Worm (Caenorhabditis elegans) whole organism, L1 larva: ENCODE data around the gene srd-18.
A peak's percentile ranks its signal among the peaks of the same experiment; 100 is the strongest.

Experiments used
- C16A3.4 ChIP-seq: fragments of 150-350 bp; optimal IDR thresholded peaks from 2 replicates; lab custom pipeline; 2014; ENCODE audit warnings: missing biosample characterization, missing genetic modification characterization
- Y116A8C.19 ChIP-seq: sonication (generic microtip); optimal IDR thresholded peaks from 2 replicates; lab custom pipeline; 2016; ENCODE audit warnings: missing compliant biosample characterization, missing genetic modification characterization, borderline replicate concordance
- aha-1 ChIP-seq: fragments of 150-350 bp; optimal IDR thresholded peaks from 2 replicates; lab custom pipeline; 2014; ENCODE audit warnings: missing biosample characterization, missing genetic modification characterization
- aly-2 ChIP-seq: fragments of 150-350 bp; optimal IDR thresholded peaks from 2 replicates; lab custom pipeline; 2014; ENCODE audit warnings: missing biosample characterization, missing genetic modification characterization
- ama-1 ChIP-seq: fragments of 150-350 bp; optimal IDR thresholded peaks from 2 replicates; lab custom pipeline; 2014
- blmp-1 ChIP-seq: fragments of 150-350 bp; optimal IDR thresholded peaks from 2 replicates; lab custom pipeline; 2014; ENCODE audit warnings: missing biosample characterization, missing genetic modification characterization
- dpl-1 ChIP-seq, 3 experiments: fragments of 150-350 bp in 2 of 3; sonication (generic microtip) in 1 of 3; optimal IDR thresholded peaks; 2 replicates each; lab custom pipeline; 2014 to 2017; ENCODE audit warnings: missing biosample characterization in 3 of 3, missing genetic modification characterization in 3 of 3, missing genetic modification reagents in 3 of 3
- efl-1 ChIP-seq, 4 experiments: fragments of 150-350 bp; optimal IDR thresholded peaks in 3 of 4; peaks in 1 of 4; 1 replicate in 1 of 4; 2 replicates in 3 of 4; lab custom pipeline; 2014; ENCODE audit warnings: missing biosample characterization in 2 of 4, missing genetic modification characterization in 2 of 4, missing genetic modification reagents in 2 of 4
- efl-3 ChIP-seq: fragments of 200-800 bp; sonication (Bioruptor generic); optimal IDR thresholded peaks from 2 replicates; lab custom pipeline; 2018; ENCODE audit warnings: mild to moderate bottlenecking, missing genetic modification characterization, missing compliant biosample characterization
- egl-13 ChIP-seq: sonication (generic microtip); optimal IDR thresholded peaks from 2 replicates; lab custom pipeline; 2016; ENCODE audit warnings: missing genotype, missing genetic modification reagents, missing genetic modification characterization, missing compliant biosample characterization
- elt-2 ChIP-seq: sonication (generic microtip); optimal IDR thresholded peaks from 2 replicates; lab custom pipeline; 2016; ENCODE audit warnings: missing genetic modification characterization, mild to moderate bottlenecking, inconsistent platforms, missing compliant biosample characterization, missing genetic modification reagents
- ets-5 ChIP-seq: fragments of 200-800 bp; sonication (Bioruptor generic); IDR thresholded peaks from 2 replicates; pipeline ENCODE4 v1.3.6; 2022; ENCODE audit warnings: missing genetic modification characterization, missing compliant biosample characterization
- fkh-10 ChIP-seq: sonication (generic microtip); optimal IDR thresholded peaks from 2 replicates; lab custom pipeline; 2017; ENCODE audit warnings: missing biosample characterization, missing genetic modification reagents, missing genetic modification characterization
- hlh-17 ChIP-seq: fragments of 200-800 bp; sonication (Bioruptor generic); optimal IDR thresholded peaks from 2 replicates; lab custom pipeline; 2018; ENCODE audit warnings: missing genetic modification characterization, mild to moderate bottlenecking, missing compliant biosample characterization, moderate library complexity, borderline replicate concordance
- hlh-4 ChIP-seq: sonication (generic microtip); optimal IDR thresholded peaks from 2 replicates; lab custom pipeline; 2016; ENCODE audit warnings: mild to moderate bottlenecking, missing genetic modification characterization, missing compliant biosample characterization
- isw-1 ChIP-seq: fragments of 200-800 bp; sonication (Bioruptor generic); IDR thresholded peaks from 2 replicates; pipeline ENCODE4 v1.3.6; 2022; ENCODE audit warnings: missing genetic modification characterization, missing compliant biosample characterization
- jun-1 ChIP-seq: fragments of 150-350 bp; optimal IDR thresholded peaks from 2 replicates; lab custom pipeline; 2014; ENCODE audit warnings: missing biosample characterization, missing genetic modification reagents, missing genetic modification characterization
- lin-13 ChIP-seq: fragments of 150-350 bp; optimal IDR thresholded peaks from 2 replicates; lab custom pipeline; 2014; ENCODE audit warnings: missing biosample characterization, missing genetic modification reagents, missing genetic modification characterization
- lin-14 ChIP-seq: fragments of 200-800 bp; sonication (Bioruptor generic); optimal IDR thresholded peaks from 2 replicates; lab custom pipeline; 2018; ENCODE audit warnings: mild to moderate bottlenecking, missing genetic modification characterization, moderate library complexity, missing compliant biosample characterization
- lin-15B ChIP-seq: fragments of 150-350 bp; sonication (generic microtip); optimal IDR thresholded peaks from 3 replicates; lab custom pipeline; 2014; ENCODE audit warnings: missing biosample characterization, missing genetic modification characterization
- lin-35 ChIP-seq, 2 experiments: fragments of 150-350 bp; optimal IDR thresholded peaks; 2 replicates each; lab custom pipeline; 2014; ENCODE audit warnings: missing biosample characterization in 2 of 2, missing genetic modification characterization in 2 of 2, missing genetic modification reagents in 2 of 2
- lin-39 ChIP-seq: fragments of 150-350 bp; optimal IDR thresholded peaks from 2 replicates; lab custom pipeline; 2014; ENCODE audit warnings: missing biosample characterization, missing genetic modification reagents, missing genetic modification characterization
- mdl-1 ChIP-seq, 2 experiments: fragments of 150-350 bp; optimal IDR thresholded peaks; 2 replicates each; lab custom pipeline; 2014 to 2017; ENCODE audit warnings: missing biosample characterization in 2 of 2, missing genetic modification characterization in 2 of 2, inconsistent platforms in 1 of 2
- mef-2 ChIP-seq: fragments of 150-350 bp; optimal IDR thresholded peaks from 2 replicates; lab custom pipeline; 2014; ENCODE audit warnings: missing biosample characterization, missing genetic modification characterization
- mep-1 ChIP-seq: fragments of 150-350 bp; optimal IDR thresholded peaks from 2 replicates; lab custom pipeline; 2014; ENCODE audit warnings: missing biosample characterization, missing genetic modification characterization
- nhr-11 ChIP-seq: fragments of 150-350 bp; optimal IDR thresholded peaks from 2 replicates; lab custom pipeline; 2014; ENCODE audit warnings: missing biosample characterization, missing genetic modification characterization
- nhr-12 ChIP-seq: sonication (generic microtip); optimal IDR thresholded peaks from 2 replicates; lab custom pipeline; 2017; ENCODE audit warnings: missing biosample characterization, missing genetic modification characterization
- nhr-19 ChIP-seq: fragments of 200-800 bp; sonication (Bioruptor generic); conservative IDR thresholded peaks from 2 replicates; pipeline ENCODE4 v1.3.6; 2022; ENCODE audit warnings: missing genetic modification characterization, missing compliant biosample characterization
- nhr-20 ChIP-seq: sonication (generic microtip); optimal IDR thresholded peaks from 2 replicates; lab custom pipeline; 2016; ENCODE audit warnings: mild to moderate bottlenecking, missing genetic modification characterization, missing compliant biosample characterization
- nhr-237 ChIP-seq: fragments of 150-350 bp; optimal IDR thresholded peaks from 2 replicates; lab custom pipeline; 2014; ENCODE audit warnings: missing biosample characterization, missing genetic modification characterization
- nhr-71 ChIP-seq: sonication (generic microtip); optimal IDR thresholded peaks from 2 replicates; lab custom pipeline; 2016; ENCODE audit warnings: mild to moderate bottlenecking, missing genetic modification characterization, moderate library complexity, missing compliant biosample characterization
- nhr-76 ChIP-seq: sonication (generic microtip); optimal IDR thresholded peaks from 2 replicates; lab custom pipeline; 2017; ENCODE audit warnings: missing biosample characterization, missing genetic modification characterization
- nhr-77 ChIP-seq: fragments of 150-350 bp; optimal IDR thresholded peaks from 2 replicates; lab custom pipeline; 2014; ENCODE audit warnings: missing biosample characterization, missing genetic modification characterization
- nhr-84 ChIP-seq: sonication (generic microtip); optimal IDR thresholded peaks from 2 replicates; lab custom pipeline; 2017; ENCODE audit warnings: missing biosample characterization, missing genetic modification characterization
- pag-3 ChIP-seq: sonication (generic microtip); optimal IDR thresholded peaks from 2 replicates; lab custom pipeline; 2017; ENCODE audit warnings: missing genetic modification characterization, mild to moderate bottlenecking, missing compliant biosample characterization, antibody characterized with exemption, borderline replicate concordance; ENCODE audit not compliant: insufficient read depth
- pax-3 ChIP-seq: fragments of 200-800 bp; sonication (Bioruptor generic); optimal IDR thresholded peaks from 2 replicates; lab custom pipeline; 2018; ENCODE audit warnings: mild to moderate bottlenecking, missing genetic modification characterization, moderate library complexity, missing compliant biosample characterization
- pqm-1 ChIP-seq: sonication (generic microtip); optimal IDR thresholded peaks from 3 replicates; lab custom pipeline; 2017; ENCODE audit warnings: missing biosample characterization, missing genetic modification characterization
- rnt-1 ChIP-seq: sonication (generic microtip); optimal IDR thresholded peaks from 2 replicates; lab custom pipeline; 2016; ENCODE audit warnings: mild to moderate bottlenecking, missing genetic modification characterization, moderate library complexity, missing compliant biosample characterization
- skn-1 ChIP-seq: fragments of 150-350 bp; optimal IDR thresholded peaks from 2 replicates; lab custom pipeline; 2014; ENCODE audit warnings: missing biosample characterization, missing genetic modification characterization
- snu-23 ChIP-seq: sonication (generic microtip); optimal IDR thresholded peaks from 2 replicates; lab custom pipeline; 2016; ENCODE audit warnings: missing genetic modification characterization, missing compliant biosample characterization
- sox-4 ChIP-seq: sonication (generic microtip); optimal IDR thresholded peaks from 2 replicates; lab custom pipeline; 2016; ENCODE audit warnings: missing genetic modification characterization, missing compliant biosample characterization
- tbx-2 ChIP-seq: sonication (generic microtip); optimal IDR thresholded peaks from 2 replicates; lab custom pipeline; 2016; ENCODE audit warnings: missing genetic modification characterization, missing compliant biosample characterization
- tlp-1 ChIP-seq: fragments of 150-350 bp; optimal IDR thresholded peaks from 2 replicates; lab custom pipeline; 2014; ENCODE audit warnings: missing biosample characterization, missing genetic modification characterization
- unc-30 ChIP-seq: sonication (generic microtip); optimal IDR thresholded peaks from 2 replicates; lab custom pipeline; 2017; ENCODE audit warnings: missing biosample characterization, missing genetic modification characterization
- unc-62 ChIP-seq: fragments of 150-350 bp; optimal IDR thresholded peaks from 2 replicates; lab custom pipeline; 2014; ENCODE audit warnings: missing biosample characterization, missing genetic modification reagents, missing genetic modification characterization
- ztf-11 ChIP-seq, 2 experiments: sonication (generic microtip); optimal IDR thresholded peaks; 2 replicates each; lab custom pipeline; 2016 to 2017; ENCODE audit warnings: missing genetic modification characterization in 2 of 2, missing biosample characterization in 1 of 2, missing compliant biosample characterization in 1 of 2
- ztf-4 ChIP-seq: fragments of 150-350 bp; optimal IDR thresholded peaks from 2 replicates; lab custom pipeline; 2014; ENCODE audit warnings: missing biosample characterization, missing genetic modification characterization

The srd-18 gene

DNA sequence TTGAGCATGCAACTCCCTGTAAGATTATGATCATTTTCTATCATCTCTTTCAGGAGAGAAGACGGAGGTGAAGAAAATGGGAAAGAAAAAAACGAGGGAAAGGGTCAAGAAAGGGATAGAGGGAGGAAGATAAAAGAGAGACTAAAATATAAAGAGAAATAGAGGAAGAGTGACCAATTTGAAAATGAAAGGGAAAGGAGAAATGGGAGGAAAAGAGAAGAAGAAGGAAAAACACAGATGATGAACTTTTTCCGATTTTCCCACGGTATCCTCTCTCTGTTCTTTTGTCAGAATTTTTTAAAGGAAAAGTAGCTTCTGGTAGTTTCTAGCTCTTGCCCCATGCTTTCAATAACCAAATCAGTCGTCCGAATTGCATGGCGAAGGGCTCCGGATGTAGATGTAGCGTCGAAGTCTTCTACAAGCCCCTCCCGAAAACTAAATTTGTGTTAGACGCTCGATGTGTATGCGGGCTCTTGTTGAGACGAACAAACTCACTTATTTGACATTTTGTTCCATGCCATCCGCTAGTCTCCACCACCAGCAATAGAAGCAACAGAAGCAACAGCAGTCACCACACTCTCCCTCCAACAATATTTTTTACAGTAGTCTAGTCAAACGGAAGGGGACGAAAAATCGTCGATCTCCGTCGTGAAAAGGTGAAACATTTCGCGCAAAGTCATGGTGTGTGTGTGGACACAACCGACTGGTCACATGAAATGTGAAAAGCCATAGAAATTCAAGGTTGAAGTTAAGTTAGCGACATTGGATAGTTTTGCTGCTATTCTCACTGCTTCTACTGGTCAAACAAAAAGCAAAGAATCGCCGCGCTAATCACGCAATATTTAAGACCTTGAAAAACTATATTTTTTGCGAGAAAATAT is 35.0 kb downstream of the srd-18 start, which contains the start of gene somi-1 (continued):
- TF ChIP-seq lin-14 (GFP tag; lab: Kevin White, UChicago), result peak; percentile 53
- peak in 1 of 2 experiments; percentile 1 for TF ChIP-seq lin-35 (GFP tag; optimal IDR thresholded peaks at IDR 0.05; lab: Kevin White, UChicago)
- TF ChIP-seq unc-62 (GFP tag; lab: Kevin White, UChicago), result no peak
- TF ChIP-seq rnt-1 (tag; lab: Kevin White, UChicago), result peak; percentile 1
- no peak for TF ChIP-seq ama-1 (lab: Kevin White, UChicago)
- TF ChIP-seq pqm-1 (tag; lab: Kevin White, UChicago), result no peak
- TF ChIP-seq C16A3.4, result no peak
- TF ChIP-seq dpl-1 (GFP tag; optimal IDR thresholded peaks at IDR 0.05; lab: Kevin White, UChicago), result no peak
- peak; percentile 92 for TF ChIP-seq fkh-10 (GFP tag; lab: Kevin White, UChicago)
- no peak for TF ChIP-seq pax-3 (tag; lab: Kevin White, UChicago)
- TF ChIP-seq ets-5 (GFP tag; lab: Robert Waterston, UW), result no peak
- TF ChIP-seq pag-3, result no peak
- TF ChIP-seq nhr-237 (tag; lab: Kevin White, UChicago), result no peak
- no peak for TF ChIP-seq tbx-2
- peak; percentile 11 for TF ChIP-seq snu-23 (GFP tag; lab: Kevin White, UChicago)
- TF ChIP-seq blmp-1, result peak; percentile 94
- TF ChIP-seq aly-2, result no peak
- TF ChIP-seq sox-4 (tag; lab: Kevin White, UChicago), result no peak
- TF ChIP-seq aha-1 (tag; lab: Kevin White, UChicago), result no peak
- no peak for TF ChIP-seq efl-1 (optimal IDR thresholded peaks at IDR 0.05; lab: Kevin White, UChicago)
- TF ChIP-seq efl-1 (GFP tag; optimal IDR thresholded peaks at IDR 0.05 in 1 of 2; lab: Kevin White, UChicago), result peak in 1 of 2 experiments; percentile 71
- peak; percentile 38 for TF ChIP-seq nhr-71
- TF ChIP-seq jun-1 (tag; lab: Kevin White, UChicago), result no peak
- TF ChIP-seq ztf-4 (tag; lab: Kevin White, UChicago), result no peak
- TF ChIP-seq hlh-17, result no peak
- TF ChIP-seq nhr-20 (tag; lab: Kevin White, UChicago), result peak; percentile 45
- TF ChIP-seq skn-1, result no peak
- no peak for TF ChIP-seq nhr-77 (tag; lab: Kevin White, UChicago)
- TF ChIP-seq egl-13 (tag; lab: Kevin White, UChicago), result no peak
- no peak for TF ChIP-seq nhr-76 (tag; lab: Kevin White, UChicago)
- no peak for TF ChIP-seq isw-1 (GFP tag; lab: Robert Waterston, UW)
- TF ChIP-seq mep-1 (tag; lab: Kevin White, UChicago), result peak; percentile 40
- TF ChIP-seq nhr-84 (tag; lab: Kevin White, UChicago), result no peak
- TF ChIP-seq lin-15B, result no peak
- TF ChIP-seq nhr-11, result no peak
- TF ChIP-seq mdl-1 (tag; optimal IDR thresholded peaks at IDR 0.05; lab: Kevin White, UChicago), result no peak
- TF ChIP-seq Y116A8C.19 (tag; lab: Kevin White, UChicago), result no peak
- no peak for TF ChIP-seq mef-2 (tag; lab: Kevin White, UChicago)
- TF ChIP-seq hlh-4, result no peak
- no peak for TF ChIP-seq nhr-12 (tag; lab: Kevin White, UChicago)
- no peak for TF ChIP-seq tlp-1 (tag; lab: Kevin White, UChicago)
- no peak for TF ChIP-seq efl-3 (GFP tag; lab: Kevin White, UChicago)
- no peak for TF ChIP-seq lin-13 (GFP tag; lab: Kevin White, UChicago)
- no peak for TF ChIP-seq lin-39
- no peak for TF ChIP-seq ztf-11 (tag; optimal IDR thresholded peaks at IDR 0.05; lab: Kevin White, UChicago)
- TF ChIP-seq unc-30 (tag; lab: Kevin White, UChicago), result no peak
- TF ChIP-seq elt-2 (tag; lab: Kevin White, UChicago), result no peak
- 0 out of 2 replicates have a peak, but pooled peaks have one; percentile 2 for TF ChIP-seq nhr-19 (GFP tag; lab: Robert Waterston, UW)
- TF ChIP-seq, all 84 proteins: peak for 16
